Worm (Caenorhabditis elegans) whole organism, L4 larva: ENCODE results near the gene tsp-21.

Experiments used
- D1046.2 ChIP-seq: fragments of 200-800 bp; sonication (Bioruptor generic); IDR thresholded peaks from 2 replicates; pipeline ENCODE4 v1.3.6; 2022; ENCODE audit warnings: missing genetic modification characterization, missing compliant biosample characterization
- F37D6.2 ChIP-seq: sonication (generic microtip); optimal IDR thresholded peaks from 2 replicates; lab custom pipeline; 2016; ENCODE audit warnings: mild to moderate bottlenecking, missing genetic modification characterization, missing compliant biosample characterization
- T20F7.1 ChIP-seq: fragments of 200-800 bp; sonication (Bioruptor generic); optimal IDR thresholded peaks from 2 replicates; lab custom pipeline; 2018; ENCODE audit warnings: mild to moderate bottlenecking, missing genetic modification characterization, missing compliant biosample characterization
- T26A8.4 ChIP-seq: fragments of 200-800 bp; sonication (Bioruptor generic); IDR thresholded peaks from 2 replicates; pipeline ENCODE4 v1.3.6; 2022; ENCODE audit warnings: missing genetic modification characterization, missing compliant biosample characterization
- Y48G9A.11 ChIP-seq: fragments of 200-800 bp; sonication (Bioruptor generic); IDR thresholded peaks from 2 replicates; pipeline ENCODE4 v1.3.6; 2022; ENCODE audit warnings: missing genetic modification reagents, missing genetic modification characterization, missing compliant biosample characterization
- Y5F2A.4 ChIP-seq: fragments of 200-800 bp; sonication (Bioruptor generic); optimal IDR thresholded peaks from 2 replicates; lab custom pipeline; 2018; ENCODE audit warnings: mild to moderate bottlenecking, missing genetic modification characterization, missing compliant biosample characterization
- Y75B8A.6 ChIP-seq: fragments of 200-800 bp; sonication (Bioruptor generic); IDR thresholded peaks from 2 replicates; pipeline ENCODE4 v1.3.6; 2022; ENCODE audit warnings: missing genetic modification reagents, missing genetic modification characterization, missing compliant biosample characterization
- aha-1 ChIP-seq: fragments of 150-350 bp; peaks from one replicate; lab custom pipeline; 2014; ENCODE audit warnings: missing biosample characterization, missing genetic modification characterization
- daf-16 ChIP-seq, 3 experiments: sonication (generic microtip); optimal IDR thresholded peaks; 2 replicates each; lab custom pipeline; 2016 to 2017; ENCODE audit warnings: missing genetic modification characterization in 3 of 3, missing genetic modification reagents in 3 of 3, mild to moderate bottlenecking in 2 of 3, missing compliant biosample characterization in 2 of 3, missing biosample characterization in 1 of 3, moderate library complexity in 1 of 3
- dmd-6 ChIP-seq: fragments of 200-800 bp; sonication (Bioruptor generic); IDR thresholded peaks from 2 replicates; pipeline ENCODE4 v1.3.6; 2022; ENCODE audit warnings: missing genetic modification reagents, missing genetic modification characterization, missing compliant biosample characterization
- dve-1 ChIP-seq: sonication (generic microtip); optimal IDR thresholded peaks from 2 replicates; lab custom pipeline; 2017; ENCODE audit warnings: antibody characterized with exemption, mild to moderate bottlenecking, missing genetic modification characterization, missing compliant biosample characterization; ENCODE audit not compliant: insufficient read depth
- gei-8 ChIP-seq: fragments of 200-800 bp; sonication (Bioruptor generic); optimal IDR thresholded peaks from 2 replicates; lab custom pipeline; 2018; ENCODE audit warnings: mild to moderate bottlenecking, missing genetic modification characterization, missing compliant biosample characterization
- hlh-30 ChIP-seq: sonication (generic microtip); optimal IDR thresholded peaks from 2 replicates; lab custom pipeline; 2017; ENCODE audit warnings: antibody characterized with exemption, mild to moderate bottlenecking, missing genetic modification characterization, missing compliant biosample characterization; ENCODE audit not compliant: insufficient read depth
- hmg-1.1 ChIP-seq: fragments of 200-800 bp; sonication (Bioruptor generic); IDR thresholded peaks from 2 replicates; pipeline ENCODE4 v1.3.6; 2022; ENCODE audit warnings: missing genetic modification reagents, missing genetic modification characterization, missing compliant biosample characterization
- lin-13 ChIP-seq: fragments of 150-350 bp; optimal IDR thresholded peaks from 2 replicates; lab custom pipeline; 2014; ENCODE audit warnings: missing biosample characterization, missing genetic modification reagents, missing genetic modification characterization
- lin-15B ChIP-seq: fragments of 150-350 bp; sonication (generic microtip); optimal IDR thresholded peaks from 3 replicates; lab custom pipeline; 2014; ENCODE audit warnings: missing biosample characterization, missing genetic modification characterization
- lin-39 ChIP-seq: fragments of 150-350 bp; optimal IDR thresholded peaks from 2 replicates; lab custom pipeline; 2014; ENCODE audit warnings: missing biosample characterization, missing genetic modification reagents, missing genetic modification characterization
- lir-3 ChIP-seq: sonication (generic microtip); optimal IDR thresholded peaks from 2 replicates; lab custom pipeline; 2016; ENCODE audit warnings: mild to moderate bottlenecking, missing genetic modification characterization, missing compliant biosample characterization
- lsy-2 ChIP-seq, 2 experiments: fragments of 150-350 bp in 1 of 2; sonication (generic microtip) in 1 of 2; optimal IDR thresholded peaks; 2 replicates each; lab custom pipeline; 2014 to 2017; ENCODE audit warnings: missing biosample characterization in 2 of 2, missing genetic modification characterization in 2 of 2
- madf-5 ChIP-seq, 2 experiments: fragments of 200-800 bp; sonication (Bioruptor generic); IDR thresholded peaks; 2 replicates each; pipeline ENCODE4 v1.3.6; 2022; ENCODE audit warnings: missing compliant biosample characterization in 2 of 2, missing genetic modification characterization in 2 of 2
- mdt-29 ChIP-seq: fragments of 200-800 bp; sonication (Bioruptor generic); IDR thresholded peaks from 2 replicates; pipeline ENCODE4 v1.3.6; 2022; ENCODE audit warnings: missing genetic modification reagents, missing genetic modification characterization, missing compliant biosample characterization
- mep-1 ChIP-seq: fragments of 150-350 bp; sonication (generic microtip); optimal IDR thresholded peaks from 3 replicates; lab custom pipeline; 2014; ENCODE audit warnings: missing biosample characterization, missing genetic modification characterization
- mxl-3 ChIP-seq: fragments of 200-800 bp; sonication (Bioruptor generic); optimal IDR thresholded peaks from 2 replicates; lab custom pipeline; 2018; ENCODE audit warnings: mild to moderate bottlenecking, missing genetic modification characterization, missing compliant biosample characterization
- nhr-11 ChIP-seq: fragments of 150-350 bp; optimal IDR thresholded peaks from 2 replicates; lab custom pipeline; 2014; ENCODE audit warnings: missing biosample characterization, missing genetic modification characterization
- nhr-25 ChIP-seq: sonication (generic microtip); optimal IDR thresholded peaks from 2 replicates; lab custom pipeline; 2017; ENCODE audit warnings: missing genetic modification characterization, mild to moderate bottlenecking, missing compliant biosample characterization, antibody characterized with exemption, moderate library complexity, borderline replicate concordance; ENCODE audit not compliant: insufficient read depth
- nhr-28 ChIP-seq: fragments of 150-350 bp; optimal IDR thresholded peaks from 2 replicates; lab custom pipeline; 2014; ENCODE audit warnings: missing biosample characterization, missing genetic modification characterization
- nhr-41 ChIP-seq: fragments of 200-800 bp; sonication (Bioruptor generic); IDR thresholded peaks from 2 replicates; pipeline ENCODE4 v1.3.6; 2022; ENCODE audit warnings: missing genetic modification reagents, missing genetic modification characterization, missing compliant biosample characterization
- nhr-42 ChIP-seq: fragments of 200-800 bp; sonication (Bioruptor generic); IDR thresholded peaks from 2 replicates; pipeline ENCODE4 v1.3.6; 2022; ENCODE audit warnings: missing genetic modification characterization, missing compliant biosample characterization
- php-3 ChIP-seq: fragments of 200-800 bp; sonication (Bioruptor generic); IDR thresholded peaks from 2 replicates; pipeline ENCODE4 v1.3.6; 2022; ENCODE audit warnings: missing genetic modification reagents, missing genetic modification characterization, missing compliant biosample characterization
- pqm-1 ChIP-seq: sonication (generic microtip); optimal IDR thresholded peaks from 2 replicates; lab custom pipeline; 2017; ENCODE audit warnings: missing biosample characterization, missing genetic modification characterization
- saeg-2 ChIP-seq: fragments of 200-800 bp; sonication (Bioruptor generic); IDR thresholded peaks from 2 replicates; pipeline ENCODE4 v1.3.6; 2022; ENCODE audit warnings: missing genetic modification reagents, missing genetic modification characterization, missing compliant biosample characterization
- set-16 ChIP-seq: fragments of 200-800 bp; sonication (Bioruptor generic); IDR thresholded peaks from 2 replicates; pipeline ENCODE4 v1.3.6; 2022; ENCODE audit warnings: missing genetic modification reagents, missing genetic modification characterization, missing compliant biosample characterization
- snpc-1.2 ChIP-seq: fragments of 200-800 bp; sonication (Bioruptor generic); IDR thresholded peaks from 2 replicates; pipeline ENCODE4 v1.3.6; 2022; ENCODE audit warnings: missing genetic modification reagents, missing genetic modification characterization, missing compliant biosample characterization
- tag-97 ChIP-seq: fragments of 200-800 bp; sonication (Bioruptor generic); IDR thresholded peaks from 2 replicates; pipeline ENCODE4 v1.3.6; 2022; ENCODE audit warnings: missing genetic modification characterization, missing compliant biosample characterization
- ztf-7 ChIP-seq: fragments of 150-350 bp; optimal IDR thresholded peaks from 2 replicates; lab custom pipeline; 2014; ENCODE audit warnings: missing biosample characterization, missing genetic modification characterization

Gene tsp-21

DNA sequence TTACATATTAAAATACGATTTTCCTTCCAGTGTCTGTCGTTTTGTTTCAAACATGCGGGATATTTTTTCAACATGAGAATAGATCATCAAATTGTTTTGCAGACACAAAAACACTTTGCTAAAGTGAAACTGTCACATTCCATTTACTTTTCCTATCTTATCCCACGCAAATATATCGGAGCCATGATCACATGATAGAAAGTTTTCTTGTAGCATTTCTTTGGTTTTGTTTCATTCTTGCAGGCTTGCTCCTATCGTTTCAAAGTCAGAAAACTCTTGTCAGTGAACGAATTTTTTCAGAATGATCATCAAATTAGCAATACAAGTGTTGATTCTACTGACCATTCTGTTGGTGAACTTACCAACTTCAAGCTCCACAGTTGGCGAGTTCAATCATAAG is 10.9 kb upstream of the tsp-21 start, which contains the start of gene C17G1.2:
Gene C17G1.2 (plus strand): TSS at position 301 of the 400 bp plus-strand sequence.
- TF ChIP-seq lsy-2 (tag; optimal IDR thresholded peaks at IDR 0.05; lab: Kevin White, UChicago) = no peak
- TF ChIP-seq T26A8.4 (GFP tag; lab: Robert Waterston, UW) = no peak
- no peak for TF ChIP-seq gei-8 (GFP tag; lab: Kevin White, UChicago)
- no peak for TF ChIP-seq Y75B8A.6 (GFP tag; lab: Robert Waterston, UW)
- no peak for TF ChIP-seq mep-1
- TF ChIP-seq nhr-41 (GFP tag; lab: Robert Waterston, UW) = no peak
- TF ChIP-seq nhr-11 (tag; lab: Kevin White, UChicago) = no peak
- no peak for TF ChIP-seq F37D6.2 (tag; lab: Kevin White, UChicago)
- TF ChIP-seq mxl-3 (GFP tag; lab: Kevin White, UChicago) = no peak
- TF ChIP-seq Y48G9A.11 (GFP tag; lab: Robert Waterston, UW) = no peak
- no peak for TF ChIP-seq T20F7.1 (GFP tag; lab: Kevin White, UChicago)
- TF ChIP-seq nhr-42 = no peak
- TF ChIP-seq lir-3 (tag; lab: Kevin White, UChicago) = no peak
- no peak for TF ChIP-seq D1046.2 (GFP tag; lab: Robert Waterston, UW)
- no peak for TF ChIP-seq tag-97 (GFP tag; lab: Robert Waterston, UW)
- no peak for TF ChIP-seq Y5F2A.4 (GFP tag; lab: Kevin White, UChicago)
- no peak for TF ChIP-seq lin-39 (tag; lab: Kevin White, UChicago)
- no peak for TF ChIP-seq set-16
- TF ChIP-seq hmg-1.1 (GFP tag; lab: Robert Waterston, UW) = no peak
- TF ChIP-seq nhr-25 (tag; lab: Kevin White, UChicago) = no peak

DNA sequence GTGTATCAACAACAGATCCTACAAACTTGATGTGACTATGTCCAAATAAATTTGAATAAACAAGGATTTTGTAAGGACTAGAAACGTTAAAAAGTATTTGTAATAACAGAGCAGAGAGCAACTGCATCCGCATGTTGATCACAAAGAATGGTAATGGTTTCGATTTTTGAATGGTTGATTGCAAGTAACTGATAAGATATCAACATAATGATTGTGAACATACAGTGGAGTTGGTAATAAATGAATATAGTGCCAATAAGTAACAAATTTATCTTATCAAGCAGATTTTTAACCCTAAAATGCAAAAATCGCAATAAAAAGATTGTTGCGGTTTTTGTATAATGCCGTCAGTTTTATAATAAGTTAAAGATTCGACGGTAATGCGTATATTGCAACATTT is 7.2 kb upstream of the tsp-21 start, which contains the start of gene ugt-23:
Gene ugt-23 (minus strand): TSS at position 212 of the 400 bp plus-strand sequence.
- TF ChIP-seq dve-1 (tag; lab: Kevin White, UChicago) (peak; percentile 31), daf-16 (GFP tag; optimal IDR thresholded peaks at IDR 0.05; lab: Kevin White, UChicago) (no peak), daf-16 (tag; optimal IDR thresholded peaks at IDR 0.05; lab: Kevin White, UChicago) (peak; percentile 72), hlh-30 (tag; lab: Kevin White, UChicago) (no peak), pqm-1 (peak; percentile 89), php-3 (GFP tag; lab: Robert Waterston, UW) (0 out of 2 replicates have a peak, but pooled peaks have one; percentile 29), nhr-28 (tag; lab: Kevin White, UChicago) (peak; percentile 63)

DNA sequence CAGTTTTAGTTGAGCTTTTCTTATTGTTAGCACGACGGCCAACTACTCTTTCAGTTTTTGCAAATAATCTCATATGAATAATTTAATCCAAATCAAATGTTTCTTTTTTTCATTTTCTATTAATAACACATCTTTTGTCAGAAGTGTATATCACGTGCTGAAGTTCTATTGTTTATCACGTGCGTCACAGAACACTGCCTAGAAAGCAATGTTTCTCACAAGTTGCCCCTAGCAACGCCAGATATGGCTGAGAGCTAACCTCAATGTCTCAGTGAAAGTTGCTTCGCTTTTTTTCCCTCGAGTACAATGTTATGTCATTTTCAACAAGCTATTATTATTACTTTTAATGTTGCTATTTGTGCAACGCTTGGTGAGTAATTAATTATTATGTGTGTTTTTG is 4.2 kb upstream of the tsp-21 start:
- TF ChIP-seq tag-97 (GFP tag; lab: Robert Waterston, UW) (no peak), D1046.2 (GFP tag; lab: Robert Waterston, UW) (no peak), nhr-11 (tag; lab: Kevin White, UChicago) (peak; percentile 22), saeg-2 (GFP tag; lab: Robert Waterston, UW) (no peak), dmd-6 (no peak), gei-8 (GFP tag; lab: Kevin White, UChicago) (no peak), madf-5 (GFP tag; IDR thresholded peaks at IDR 0.05; lab: Robert Waterston, UW) (no peak), aha-1 (tag; lab: Kevin White, UChicago) (peak; percentile 36), Y48G9A.11 (GFP tag; lab: Robert Waterston, UW) (no peak), mep-1 (no peak), snpc-1.2 (GFP tag; lab: Robert Waterston, UW) (no peak), mdt-29 (no peak), lin-15B (no peak), hlh-30 (tag; lab: Kevin White, UChicago) (peak; percentile 34), lin-13 (GFP tag; lab: Kevin White, UChicago) (no peak), ztf-7 (tag; lab: Kevin White, UChicago) (no peak), T26A8.4 (GFP tag; lab: Robert Waterston, UW) (no peak)
